Worm (Caenorhabditis elegans): ENCODE results near the gene F54F7.10.
A peak's percentile ranks its signal among the peaks of the same experiment; 100 is the strongest.

F54F7.10 gene

ce11 chrX:11872210-11872609 lies 8.8 kb downstream of the F54F7.10 start (continued):
- TF ChIP-seq hlh-30 (tag; optimal IDR thresholded peaks at IDR 0.05; ENCODE audit: insufficient read depth) (no peak), F26F4.8 (GFP tag; conservative IDR thresholded peaks at IDR 0.05) (peak; percentile 38; the same call in 1 of the 2 replicates), egl-43 (GFP tag; IDR thresholded peaks at IDR 0.05) (no peak; the same call in none of the 2 replicates), nhr-28 (tag; optimal IDR thresholded peaks at IDR 0.05) (no peak), ceh-32 (tag; optimal IDR thresholded peaks at IDR 0.05; ENCODE audit: poor library complexity) (no peak), T20F7.1 (GFP tag; optimal IDR thresholded peaks at IDR 0.05) (no peak), R02D3.7 (tag; optimal IDR thresholded peaks at IDR 0.05) (no peak), lim-7 (GFP tag; IDR thresholded peaks at IDR 0.05) (peak; percentile 76; the same call in 1 of the 2 replicates), aha-1 (tag) (no peak), duxl-1 (tag; optimal IDR thresholded peaks at IDR 0.05; ENCODE audit: poor library complexity) (no peak), mxl-3 (GFP tag; optimal IDR thresholded peaks at IDR 0.05) (peak; percentile 31), nhr-11 (tag; optimal IDR thresholded peaks at IDR 0.05) (no peak), madf-9 (GFP tag; conservative IDR thresholded peaks at IDR 0.05) (0 out of 2 replicates have a peak, but pooled peaks have one; percentile 29), hlh-11 (tag; optimal IDR thresholded peaks at IDR 0.05) (peak; percentile 19), hmg-1.1 (GFP tag; IDR thresholded peaks at IDR 0.05) (peak; percentile 65)

- TF ChIP-seq F44E2.7 (GFP tag; IDR thresholded peaks at IDR 0.05) (no peak), mep-1 (tag; optimal IDR thresholded peaks at IDR 0.05) (no peak), fkh-10 (GFP tag; optimal IDR thresholded peaks at IDR 0.05) (no peak), F37D6.2 (tag; optimal IDR thresholded peaks at IDR 0.05) (no peak), arid-1 (GFP tag; conservative IDR thresholded peaks at IDR 0.05) (no peak), nhr-10 (tag; optimal IDR thresholded peaks at IDR 0.05) (no peak)
These were observed 11.9 kb downstream of the F54F7.10 start, which contains the start of gene Y62H9A.1 for ce11 chrX:11875260-11875659. Y62H9A.1 (plus strand) TSS chrX:11875541.

ce11 chrX:11878109-11878508 lies 14.7 kb downstream of the F54F7.10 start, which contains the start of gene Y62H9A.2:
Y62H9A.2 (minus strand) TSS chrX:11878209.
- TF ChIP-seq egl-43 (GFP tag; IDR thresholded peaks at IDR 0.05) (no peak), ces-1 (GFP tag; optimal IDR thresholded peaks at IDR 0.05) (no peak), lim-7 (GFP tag; IDR thresholded peaks at IDR 0.05) (no peak), vab-7 (GFP tag; IDR thresholded peaks at IDR 0.05) (no peak)

- no peak for TF ChIP-seq ztf-11 (tag; optimal IDR thresholded peaks at IDR 0.05)
- TF ChIP-seq lin-13 (GFP tag; optimal IDR thresholded peaks at IDR 0.05), result no peak
- TF ChIP-seq unc-62 (GFP tag; optimal IDR thresholded peaks at IDR 0.05 in 1 of 2), result peak in 1 of 2 experiments; percentile 55
- TF ChIP-seq unc-62 (tag; optimal IDR thresholded peaks at IDR 0.05), result no peak
- no peak for TF ChIP-seq ceh-32 (tag; optimal IDR thresholded peaks at IDR 0.05; ENCODE audit: poor library complexity)
- TF ChIP-seq pha-4 (GFP tag; IDR thresholded peaks at IDR 0.05), result no peak
- TF ChIP-seq pha-4 (tag; optimal IDR thresholded peaks at IDR 0.05), result no peak
- TF ChIP-seq nhr-77 (tag; optimal IDR thresholded peaks at IDR 0.05), result no peak
- TF ChIP-seq ZK337.2 (GFP tag; IDR thresholded peaks at IDR 0.05), result no peak
- TF ChIP-seq mep-1 (tag; optimal IDR thresholded peaks at IDR 0.05), result no peak
These were observed 16.5 kb downstream of the F54F7.10 start, which contains the start of the genes Y62H9A.3 and Y62H9A.4 for ce11 chrX:11879871-11880270. Y62H9A.3 (minus strand) TSS chrX:11879971. Y62H9A.4 (plus strand) TSS chrX:11880126.

ce11 chrX:11882800-11883199 lies 19.4 kb downstream of the F54F7.10 start, which contains the start of the genes Y62H9A.5 and ule-5:
Y62H9A.5 (minus strand) TSS chrX:11882900.
ule-5 (plus strand) TSS chrX:11883127.
- TF ChIP-seq dpl-1 (GFP tag; optimal IDR thresholded peaks at IDR 0.05) (no peak), tra-1 (GFP tag; IDR thresholded peaks at IDR 0.05) (no peak), lin-39 (tag; optimal IDR thresholded peaks at IDR 0.05) (no peak), snpc-4 (tag; optimal IDR thresholded peaks at IDR 0.05) (no peak), sdz-12 (GFP tag; optimal IDR thresholded peaks at IDR 0.05) (no peak), fkh-10 (GFP tag; optimal IDR thresholded peaks at IDR 0.05) (no peak), lin-38 (GFP tag; IDR thresholded peaks at IDR 0.05) (no peak), R02D3.7 (tag; optimal IDR thresholded peaks at IDR 0.05) (no peak), rbr-2 (tag; optimal IDR thresholded peaks at IDR 0.05) (no peak), mdt-29 (GFP tag; IDR thresholded peaks at IDR 0.05) (no peak), zip-11 (GFP tag; IDR thresholded peaks at IDR 0.05) (no peak), dmd-9 (GFP tag; IDR thresholded peaks at IDR 0.05) (no peak), zip-2 (tag; optimal IDR thresholded peaks at IDR 0.05) (no peak), Y48G9A.11 (GFP tag; IDR thresholded peaks at IDR 0.05) (no peak), saeg-2 (GFP tag; IDR thresholded peaks at IDR 0.05) (no peak)
